Fruit fly (Drosophila melanogaster) whole organism, adult: Measurements from ENCODE around the gene kibra.

ENCODE experiments used
- CG11617 ChIP-seq: fragments of 200-800 bp; sonication (Bioruptor generic); optimal IDR thresholded peaks from 2 replicates; lab custom pipeline; 2017; ENCODE audit warnings: mild to moderate bottlenecking, missing biosample characterization, missing genetic modification reagents, missing genetic modification characterization
- CG12768 ChIP-seq: fragments of 200-800 bp; sonication (Bioruptor generic); optimal IDR thresholded peaks from 2 replicates; lab custom pipeline; 2017; ENCODE audit warnings: missing biosample characterization, missing genetic modification characterization, mild to moderate bottlenecking, moderate library complexity, missing genetic modification reagents
- CG14711 ChIP-seq: fragments of 200-800 bp; sonication (Bioruptor generic); optimal IDR thresholded peaks from 2 replicates; lab custom pipeline; 2018; ENCODE audit warnings: missing biosample characterization, mild to moderate bottlenecking, missing genetic modification characterization, moderate library complexity
- CG1620 ChIP-seq: fragments of 200-800 bp; sonication (Bioruptor generic); optimal IDR thresholded peaks from 2 replicates; lab custom pipeline; 2016; ENCODE audit warnings: missing biosample characterization, missing genetic modification characterization
- CG33017 ChIP-seq: fragments of 200-800 bp; sonication (Bioruptor generic); optimal IDR thresholded peaks from 2 replicates; lab custom pipeline; 2018; ENCODE audit warnings: missing biosample characterization, mild to moderate bottlenecking, missing genetic modification characterization, moderate library complexity
- CG5204 ChIP-seq: fragments of 200-800 bp; sonication (Bioruptor generic); optimal IDR thresholded peaks from 2 replicates; lab custom pipeline; 2016; ENCODE audit warnings: missing biosample characterization, missing genetic modification characterization
- CG7045 ChIP-seq: fragments of 200-800 bp; sonication (Bioruptor generic); optimal IDR thresholded peaks from 2 replicates; lab custom pipeline; 2017; ENCODE audit warnings: missing biosample characterization, mild to moderate bottlenecking, missing genetic modification characterization
- CG7101 ChIP-seq: fragments of 200-800 bp; sonication (Bioruptor generic); optimal IDR thresholded peaks from 2 replicates; lab custom pipeline; 2018; ENCODE audit warnings: missing biosample characterization, mild to moderate bottlenecking, missing genetic modification characterization, moderate library complexity
- Clk ChIP-seq: fragments of 200-800 bp; sonication (Bioruptor generic); optimal IDR thresholded peaks from 2 replicates; lab custom pipeline; 2017; ENCODE audit warnings: missing biosample characterization, missing genetic modification characterization
- Crg-1 ChIP-seq: fragments of 200-800 bp; sonication (Bioruptor generic); optimal IDR thresholded peaks from 2 replicates; lab custom pipeline; 2016; ENCODE audit warnings: missing biosample characterization, missing genetic modification characterization
- Hr96 ChIP-seq: fragments of 200-800 bp; sonication (Bioruptor generic); optimal IDR thresholded peaks from 2 replicates; lab custom pipeline; 2016; ENCODE audit warnings: missing biosample characterization, missing genetic modification characterization
- Mnt ChIP-seq: fragments of 200-800 bp; sonication (Bioruptor generic); optimal IDR thresholded peaks from 2 replicates; lab custom pipeline; 2016; ENCODE audit warnings: missing biosample characterization, mild to moderate bottlenecking, missing genetic modification characterization
- bab1 ChIP-seq: fragments of 200-800 bp; sonication (Bioruptor generic); optimal IDR thresholded peaks from 3 replicates; lab custom pipeline; 2019; ENCODE audit warnings: missing biosample characterization, mild to moderate bottlenecking, missing genetic modification characterization, moderate library complexity
- cic ChIP-seq: fragments of 200-800 bp; sonication (Bioruptor generic); optimal IDR thresholded peaks from 2 replicates; lab custom pipeline; 2017; ENCODE audit warnings: missing biosample characterization, mild to moderate bottlenecking, missing genetic modification characterization, moderate library complexity
- cnc ChIP-seq, 2 experiments: fragments of >200 bp; optimal IDR thresholded peaks; 2 replicates each; lab custom pipeline; 2017
- kay ChIP-seq: fragments of 200-800 bp; sonication (Bioruptor generic); peaks from one replicate; lab custom pipeline; 2016; ENCODE audit warnings: missing biosample characterization, missing genetic modification characterization, borderline replicate concordance
- ovo ChIP-seq: fragments of 200-800 bp; sonication (Bioruptor generic); optimal IDR thresholded peaks from 2 replicates; lab custom pipeline; 2016; ENCODE audit warnings: missing biosample characterization, missing genetic modification characterization
- pad ChIP-seq: fragments of 200-800 bp; sonication (Bioruptor generic); optimal IDR thresholded peaks from 3 replicates; lab custom pipeline; 2017; ENCODE audit warnings: missing biosample characterization, missing genetic modification characterization, mild to moderate bottlenecking, moderate library complexity, missing genetic modification reagents
- tj ChIP-seq: fragments of 200-800 bp; sonication (Bioruptor generic); optimal IDR thresholded peaks from 3 replicates; lab custom pipeline; 2017; ENCODE audit warnings: missing biosample characterization, mild to moderate bottlenecking, missing genetic modification characterization, moderate library complexity
- toe ChIP-seq: fragments of 200-800 bp; sonication (Bioruptor generic); optimal IDR thresholded peaks from 2 replicates; lab custom pipeline; 2016; ENCODE audit warnings: missing biosample characterization, missing genetic modification characterization

Gene kibra

dm6 chr3R:14653039-14653852 is 70.8 kb downstream of the kibra start:
- TF ChIP-seq CG7045 (GFP tag; lab: Kevin White, UChicago): peak; percentile 5
- no peak for TF ChIP-seq cic
- no peak for TF ChIP-seq pad (GFP tag; lab: Kevin White, UChicago)
- TF ChIP-seq kay (GFP tag; lab: Kevin White, UChicago): no peak
- peak; percentile 49 to 56 for TF ChIP-seq cnc (optimal IDR thresholded peaks at IDR 0.05; lab: Kevin White, UChicago)
- peak; percentile 82 for TF ChIP-seq tj (GFP tag; lab: Kevin White, UChicago)

DNA sequence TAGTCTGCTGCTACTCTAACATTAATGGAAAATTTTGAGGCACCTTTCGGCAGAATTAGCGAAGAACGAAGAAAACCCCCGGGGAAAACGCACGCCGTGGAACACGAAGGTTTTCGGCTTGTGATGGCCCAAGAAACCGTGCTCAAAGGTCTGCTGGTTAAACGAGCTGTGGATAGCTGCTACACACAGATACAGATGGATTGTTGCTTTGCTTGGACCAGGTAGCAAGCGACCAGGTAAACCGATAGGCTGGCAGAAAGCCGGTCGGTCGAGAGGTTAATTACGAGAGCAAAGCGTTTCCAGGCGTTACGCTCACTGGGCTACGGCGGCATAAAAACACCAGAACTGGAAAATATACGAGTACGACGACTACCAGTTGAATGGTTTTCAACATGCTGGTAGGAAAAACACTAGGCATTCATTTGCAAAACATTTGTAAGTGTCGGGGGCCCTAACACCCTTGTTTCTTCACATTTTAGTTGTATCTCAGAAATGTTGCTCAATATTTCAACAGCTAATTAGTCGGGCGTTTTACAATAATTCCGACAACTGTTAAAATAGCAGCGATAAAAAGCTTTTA is 71.7 kb downstream of the kibra start:
- no peak for TF ChIP-seq bab1 (GFP tag; lab: Kevin White, UChicago)
- TF ChIP-seq CG7101 (tag; lab: Kevin White, UChicago): no peak
- TF ChIP-seq cnc (optimal IDR thresholded peaks at IDR 0.05; lab: Kevin White, UChicago): no peak
- no peak for TF ChIP-seq Clk (GFP tag; lab: Kevin White, UChicago)
- TF ChIP-seq CG11617: no peak
- no peak for TF ChIP-seq ovo
- TF ChIP-seq Hr96: no peak
- TF ChIP-seq Mnt (GFP tag; lab: Kevin White, UChicago): no peak
- TF ChIP-seq kay (GFP tag; lab: Kevin White, UChicago): no peak
- TF ChIP-seq tj (GFP tag; lab: Kevin White, UChicago): no peak
- no peak for TF ChIP-seq CG12768
- TF ChIP-seq cic: no peak
- TF ChIP-seq pad (GFP tag; lab: Kevin White, UChicago): no peak
- no peak for TF ChIP-seq toe (GFP tag; lab: Kevin White, UChicago)
- no peak for TF ChIP-seq Crg-1 (GFP tag; lab: Kevin White, UChicago)

- TF ChIP-seq CG1620 (no peak), kay (GFP tag; lab: Kevin White, UChicago) (no peak), CG12768 (no peak), ovo (no peak), CG11617 (no peak), CG7045 (GFP tag; lab: Kevin White, UChicago) (no peak), pad (GFP tag; lab: Kevin White, UChicago) (no peak), CG7101 (tag; lab: Kevin White, UChicago) (no peak), cnc (optimal IDR thresholded peaks at IDR 0.05; lab: Kevin White, UChicago) (no peak)
Observed at dm6 chr3R:14651076-14651662, 72.9 kb downstream of the kibra start.

DNA sequence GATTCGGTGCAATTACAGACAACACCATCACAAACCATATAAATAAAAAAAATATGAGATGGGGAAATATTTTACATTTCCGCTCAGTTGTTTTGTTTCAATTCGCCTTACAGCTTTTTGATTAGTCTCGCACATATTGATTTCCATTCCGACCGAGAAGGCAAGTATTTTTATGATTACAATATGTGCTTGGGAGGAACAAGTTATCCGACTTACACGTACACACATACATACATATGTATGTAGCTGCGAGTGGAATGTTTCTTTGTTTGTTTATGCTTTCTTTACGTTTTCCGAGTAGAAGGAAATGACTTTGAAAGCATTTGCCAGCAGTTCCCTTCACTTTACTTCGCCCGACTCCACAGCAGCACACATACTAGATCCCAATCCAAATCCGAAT is 73.7 kb downstream of the kibra start:
- TF ChIP-seq CG14711 (tag; lab: Kevin White, UChicago): no peak
- TF ChIP-seq pad (GFP tag; lab: Kevin White, UChicago): peak; percentile 78
- no peak for TF ChIP-seq CG5204 (GFP tag; lab: Kevin White, UChicago)

- TF ChIP-seq Clk (GFP tag; lab: Kevin White, UChicago) (peak; percentile 18), Mnt (GFP tag; lab: Kevin White, UChicago) (peak; percentile 83), CG5204 (GFP tag; lab: Kevin White, UChicago) (no peak), cic (peak; percentile 96), kay (GFP tag; lab: Kevin White, UChicago) (peak; percentile 98), CG14711 (tag; lab: Kevin White, UChicago) (peak; percentile 84), CG33017 (tag; lab: Kevin White, UChicago) (peak; percentile 91), pad (GFP tag; lab: Kevin White, UChicago) (peak; percentile 30), CG11617 (peak; percentile 93), CG7045 (GFP tag; lab: Kevin White, UChicago) (peak; percentile 84), CG12768 (peak; percentile 81), Hr96 (peak; percentile 60), toe (GFP tag; lab: Kevin White, UChicago) (no peak), Crg-1 (GFP tag; lab: Kevin White, UChicago) (peak; percentile 21), bab1 (GFP tag; lab: Kevin White, UChicago) (peak; percentile 88), cnc (optimal IDR thresholded peaks at IDR 0.05; lab: Kevin White, UChicago) (peak in 1 of 2 experiments; percentile 5), ovo (peak; percentile 58), CG1620 (peak; percentile 36), tj (GFP tag; lab: Kevin White, UChicago) (peak; percentile 100), CG7101 (tag; lab: Kevin White, UChicago) (peak; percentile 90)
Observed at dm6 chr3R:14649307-14650239, 74.5 kb downstream of the kibra start.
